Worm (Caenorhabditis elegans) whole organism, dauer: ENCODE data around the gene Y7A5A.13.

Experiments
- unc-62 ChIP-seq: sonication (generic microtip); optimal IDR thresholded peaks from 2 replicates; lab custom pipeline; 2017; ENCODE audit warnings: missing biosample characterization, missing genetic modification reagents, missing genetic modification characterization

Gene Y7A5A.13

ce11 chrX:15768532-15768931 is 5.1 kb upstream of the Y7A5A.13 start:
- TF ChIP-seq unc-62 (GFP tag; lab: Kevin White, UChicago): no peak

- TF ChIP-seq unc-62 (GFP tag; lab: Kevin White, UChicago): no peak
Measured at ce11 chrX:15769895-15770559, 3.6 kb upstream of the Y7A5A.13 start.

ce11 chrX:15770787-15771186 is 2.9 kb upstream of the Y7A5A.13 start:
- no peak for TF ChIP-seq unc-62 (GFP tag; lab: Kevin White, UChicago)

- no peak for TF ChIP-seq unc-62 (GFP tag; lab: Kevin White, UChicago)
Measured at ce11 chrX:15771411-15771810, 2.2 kb upstream of the Y7A5A.13 start, which contains the start of gene Y7A5A.1. TSS of gene Y7A5A.1 (minus strand) at chrX:15771493.

- no peak for TF ChIP-seq unc-62 (GFP tag; lab: Kevin White, UChicago)
Measured at ce11 chrX:15772674-15773073, 984 bp upstream of the Y7A5A.13 start, which contains the start of gene Y7A5A.2. TSS of gene Y7A5A.2 (minus strand) at chrX:15772735.

- TF ChIP-seq unc-62 (GFP tag; lab: Kevin White, UChicago): no peak
Measured at ce11 chrX:15779503-15779902, 5.8 kb downstream of the Y7A5A.13 start.

- no peak for TF ChIP-seq unc-62 (GFP tag; lab: Kevin White, UChicago)
Measured at ce11 chrX:15782027-15782426, 8.4 kb downstream of the Y7A5A.13 start, which contains the start of gene Y7A5A.24. TSS of gene Y7A5A.24 (minus strand) at chrX:15782127.

- no peak for TF ChIP-seq unc-62 (GFP tag; lab: Kevin White, UChicago)
Measured at ce11 chrX:15784570-15784969, 10.9 kb downstream of the Y7A5A.13 start, which contains the start of gene Y7A5A.3. TSS of gene Y7A5A.3 (minus strand) at chrX:15784670.

ce11 chrX:15786726-15787125 is 13.1 kb downstream of the Y7A5A.13 start, which contains the start of gene Y7A5A.5:
TSS of gene Y7A5A.5 (minus strand) at chrX:15786826.
- no peak for TF ChIP-seq unc-62 (GFP tag; lab: Kevin White, UChicago)

- TF ChIP-seq unc-62 (GFP tag; lab: Kevin White, UChicago): no peak
Measured at ce11 chrX:15794977-15795376, 21.3 kb downstream of the Y7A5A.13 start, which contains the start of gene Y7A5A.10. TSS of gene Y7A5A.10 (minus strand) at chrX:15795077.

ce11 chrX:15796633-15797032 is 23.0 kb downstream of the Y7A5A.13 start:
- no peak for TF ChIP-seq unc-62 (GFP tag; lab: Kevin White, UChicago)

- no peak for TF ChIP-seq unc-62 (GFP tag; lab: Kevin White, UChicago)
Measured at ce11 chrX:15799595-15799994, 25.9 kb downstream of the Y7A5A.13 start, which contains the start of gene Y7A5A.6. TSS of gene Y7A5A.6 (minus strand) at chrX:15799695.

ce11 chrX:15801827-15802226 is 28.2 kb downstream of the Y7A5A.13 start:
- TF ChIP-seq unc-62 (GFP tag; lab: Kevin White, UChicago): no peak

- TF ChIP-seq unc-62 (GFP tag; lab: Kevin White, UChicago): no peak
Measured at ce11 chrX:15804072-15804471, 30.4 kb downstream of the Y7A5A.13 start, which contains the start of gene Y7A5A.7. TSS of gene Y7A5A.7 (minus strand) at chrX:15804172.

- TF ChIP-seq unc-62 (GFP tag; lab: Kevin White, UChicago): no peak
Measured at ce11 chrX:15811341-15811740, 37.7 kb downstream of the Y7A5A.13 start.

- no peak for TF ChIP-seq unc-62 (GFP tag; lab: Kevin White, UChicago)
Measured at ce11 chrX:15814548-15814947, 40.9 kb downstream of the Y7A5A.13 start.

ce11 chrX:15822197-15822596 is 48.5 kb downstream of the Y7A5A.13 start, which contains the start of gene Y7A5A.8:
TSS of gene Y7A5A.8 (plus strand) at chrX:15822497.
- TF ChIP-seq unc-62 (GFP tag; lab: Kevin White, UChicago): no peak
